Worm (Caenorhabditis elegans) whole organism, midembryonic: ENCODE measurements around the gene T21E8.5.

Experiments used
- klf-2 ChIP-seq: fragments of 200-800 bp; sonication (Bioruptor generic); conservative IDR thresholded peaks from 2 replicates; pipeline ENCODE4 v1.3.6; 2022; ENCODE audit warnings: missing genetic modification reagents, missing genetic modification characterization, missing compliant biosample characterization
- med-1 ChIP-seq: sonication (generic microtip); optimal IDR thresholded peaks from 2 replicates; lab custom pipeline; 2017; ENCODE audit warnings: missing genetic modification characterization, mild to moderate bottlenecking, missing compliant biosample characterization, antibody characterized with exemption, missing genetic modification reagents; ENCODE audit not compliant: insufficient read depth
- ref-1 ChIP-seq: fragments of 200-800 bp; sonication (Bioruptor generic); conservative IDR thresholded peaks from 2 replicates; pipeline ENCODE4 v1.3.6; 2022; ENCODE audit warnings: missing genetic modification reagents, missing genetic modification characterization, missing compliant biosample characterization
- tab-1 ChIP-seq: fragments of 200-800 bp; sonication (Bioruptor generic); IDR thresholded peaks from 2 replicates; pipeline ENCODE4 v1.3.6; 2022; ENCODE audit warnings: missing genetic modification characterization, missing compliant biosample characterization

- no peak for TF ChIP-seq med-1
- TF ChIP-seq klf-2 (GFP tag; lab: Robert Waterston, UW) = no peak
- no peak for TF ChIP-seq tab-1
- TF ChIP-seq ref-1 (GFP tag; lab: Robert Waterston, UW) = no peak
Observed at ce11 chrX:10924031-10924430, 38.1 kb downstream of the T21E8.5 start.
